Fruit fly (Drosophila melanogaster) whole organism, prepupa: ENCODE results near the gene MESR3.

Experiments used
- Blimp-1 ChIP-seq: fragments of 200-800 bp; sonication (Bioruptor generic); optimal IDR thresholded peaks from 3 replicates; lab custom pipeline; 2017; ENCODE audit warnings: missing biosample characterization, missing genetic modification characterization, mild to moderate bottlenecking, moderate library complexity, missing genetic modification reagents
- CG10631 ChIP-seq: fragments of 200-800 bp; sonication (Bioruptor generic); optimal IDR thresholded peaks from 2 replicates; lab custom pipeline; 2016; ENCODE audit warnings: missing biosample characterization, missing genetic modification characterization
- CG10669 ChIP-seq: fragments of 200-800 bp; sonication (Bioruptor generic); optimal IDR thresholded peaks from 3 replicates; lab custom pipeline; 2018; ENCODE audit warnings: missing biosample characterization, mild to moderate bottlenecking, missing genetic modification characterization, moderate library complexity
- CG11294 ChIP-seq: fragments of 200-800 bp; sonication (Bioruptor generic); IDR thresholded peaks from 2 replicates; pipeline ENCODE4 v1.3.6; 2022; ENCODE audit warnings: missing biosample characterization, missing genetic modification characterization
- CG11762 ChIP-seq: fragments of 200-800 bp; sonication (Bioruptor generic); optimal IDR thresholded peaks from 3 replicates; lab custom pipeline; 2016; ENCODE audit warnings: missing biosample characterization, missing genetic modification characterization; ENCODE audit not compliant: insufficient read depth
- CG11902 ChIP-seq: fragments of 200-800 bp; sonication (Bioruptor generic); optimal IDR thresholded peaks from 3 replicates; lab custom pipeline; 2016; ENCODE audit warnings: missing biosample characterization, missing genetic modification characterization
- CG1621 ChIP-seq: fragments of 200-800 bp; sonication (Bioruptor generic); optimal IDR thresholded peaks from 3 replicates; lab custom pipeline; 2018; ENCODE audit warnings: missing biosample characterization, mild to moderate bottlenecking, missing genetic modification characterization
- CG16779 ChIP-seq: fragments of 200-800 bp; sonication (Bioruptor generic); optimal IDR thresholded peaks from 3 replicates; lab custom pipeline; 2017; ENCODE audit warnings: missing biosample characterization, mild to moderate bottlenecking, missing genetic modification characterization
- CG3032 ChIP-seq: fragments of 200-800 bp; optimal IDR thresholded peaks from 2 replicates; lab custom pipeline; 2019; ENCODE audit warnings: missing biosample characterization, mild to moderate bottlenecking, missing genetic modification characterization, moderate library complexity
- CG32006 ChIP-seq: fragments of 200-800 bp; sonication (Bioruptor generic); optimal IDR thresholded peaks from 3 replicates; lab custom pipeline; 2017; ENCODE audit warnings: missing biosample characterization, mild to moderate bottlenecking, missing genetic modification characterization
- CG34406 ChIP-seq: fragments of 200-800 bp; sonication (Bioruptor generic); optimal IDR thresholded peaks from 3 replicates; lab custom pipeline; 2016; ENCODE audit warnings: missing biosample characterization, missing genetic modification characterization
- CG3919 ChIP-seq: fragments of 200-800 bp; sonication (Bioruptor generic); optimal IDR thresholded peaks from 3 replicates; lab custom pipeline; 2016; ENCODE audit warnings: missing biosample characterization, missing genetic modification characterization
- CG4318 ChIP-seq: fragments of 200-800 bp; sonication (Bioruptor generic); optimal IDR thresholded peaks from 3 replicates; lab custom pipeline; 2017; ENCODE audit warnings: missing biosample characterization, mild to moderate bottlenecking, missing genetic modification characterization
- CG6163 ChIP-seq: fragments of 200-800 bp; sonication (Bioruptor generic); IDR thresholded peaks from 3 replicates; pipeline ENCODE4 v1.3.6; 2022; ENCODE audit warnings: missing biosample characterization, missing genetic modification characterization
- CG6276 ChIP-seq: fragments of 200-800 bp; sonication (Bioruptor generic); optimal IDR thresholded peaks from 2 replicates; lab custom pipeline; 2017; ENCODE audit warnings: missing biosample characterization, mild to moderate bottlenecking, missing genetic modification characterization
- CG6792 ChIP-seq: fragments of 200-800 bp; sonication (Bioruptor generic); optimal IDR thresholded peaks from 3 replicates; lab custom pipeline; 2016; ENCODE audit warnings: missing biosample characterization, missing genetic modification characterization
- CG8119 ChIP-seq: fragments of 200-800 bp; sonication (Bioruptor generic); IDR thresholded peaks from 3 replicates; pipeline ENCODE4 v1.3.6; 2022; ENCODE audit warnings: missing biosample characterization, missing genetic modification characterization
- CG8319 ChIP-seq: fragments of 200-800 bp; sonication (Bioruptor generic); optimal IDR thresholded peaks from 3 replicates; lab custom pipeline; 2016; ENCODE audit warnings: missing biosample characterization, missing genetic modification characterization
- CG8632 ChIP-seq: fragments of 200-800 bp; sonication (Bioruptor generic); optimal IDR thresholded peaks from 3 replicates; lab custom pipeline; 2016; ENCODE audit warnings: missing biosample characterization, missing genetic modification characterization
- CG9139 ChIP-seq: fragments of 200-800 bp; sonication (Bioruptor generic); optimal IDR thresholded peaks from 3 replicates; lab custom pipeline; 2017; ENCODE audit warnings: missing biosample characterization, mild to moderate bottlenecking, missing genetic modification characterization
- Ets21C ChIP-seq: fragments of 200-800 bp; sonication (Bioruptor generic); optimal IDR thresholded peaks from 3 replicates; lab custom pipeline; 2016; ENCODE audit warnings: missing biosample characterization, missing genetic modification characterization
- Ets96B ChIP-seq: fragments of 200-800 bp; optimal IDR thresholded peaks from 2 replicates; lab custom pipeline; 2019; ENCODE audit warnings: missing biosample characterization, mild to moderate bottlenecking, missing genetic modification characterization, moderate library complexity
- Gug ChIP-seq: fragments of 200-800 bp; sonication (Bioruptor generic); IDR thresholded peaks from 2 replicates; pipeline ENCODE4 v1.3.6; 2022; ENCODE audit warnings: missing biosample characterization, missing genetic modification characterization
- Hr38 ChIP-seq: sonication (Bioruptor generic); optimal IDR thresholded peaks from 2 replicates; lab custom pipeline; 2016; ENCODE audit warnings: missing biosample characterization, missing genetic modification characterization
- Hr39 ChIP-seq: fragments of 200-800 bp; sonication (Bioruptor generic); optimal IDR thresholded peaks from 2 replicates; lab custom pipeline; 2016; ENCODE audit warnings: missing biosample characterization, missing genetic modification characterization
- Hr4 ChIP-seq: fragments of 200-800 bp; sonication (Bioruptor generic); optimal IDR thresholded peaks from 3 replicates; lab custom pipeline; 2016; ENCODE audit warnings: missing biosample characterization, missing genetic modification characterization
- Lpt ChIP-seq: fragments of 200-800 bp; sonication (Bioruptor generic); optimal IDR thresholded peaks from 3 replicates; lab custom pipeline; 2016; ENCODE audit warnings: missing biosample characterization, missing genetic modification characterization
- OdsH ChIP-seq: fragments of 200-800 bp; sonication (Bioruptor generic); optimal IDR thresholded peaks from 3 replicates; lab custom pipeline; 2016; ENCODE audit warnings: missing biosample characterization, missing genetic modification characterization
- Smox ChIP-seq: fragments of 200-800 bp; sonication (Bioruptor generic); optimal IDR thresholded peaks from 3 replicates; lab custom pipeline; 2016; ENCODE audit warnings: missing biosample characterization, missing genetic modification characterization
- Sox102F ChIP-seq: fragments of 200-800 bp; sonication (Bioruptor generic); optimal IDR thresholded peaks from 2 replicates; lab custom pipeline; 2016; ENCODE audit warnings: missing biosample characterization, mild to moderate bottlenecking, missing genetic modification characterization
- Sox14 ChIP-seq: fragments of 200-800 bp; sonication (Bioruptor generic); optimal IDR thresholded peaks from 3 replicates; lab custom pipeline; 2016; ENCODE audit warnings: missing biosample characterization, missing genetic modification characterization
- achi ChIP-seq: fragments of 200-800 bp; sonication (Bioruptor generic); optimal IDR thresholded peaks from 3 replicates; lab custom pipeline; 2016; ENCODE audit warnings: missing biosample characterization, missing genetic modification characterization
- dac ChIP-seq: fragments of 200-800 bp; sonication (Bioruptor generic); optimal IDR thresholded peaks from 2 replicates; lab custom pipeline; 2017; ENCODE audit warnings: missing biosample characterization, mild to moderate bottlenecking, missing genetic modification characterization
- dsx ChIP-seq: fragments of 200-800 bp; optimal IDR thresholded peaks from 3 replicates; lab custom pipeline; 2019; ENCODE audit warnings: missing biosample characterization, mild to moderate bottlenecking, missing genetic modification characterization, moderate library complexity; ENCODE audit not compliant: poor library complexity, severe bottlenecking
- eg ChIP-seq: fragments of 200-800 bp; sonication (Bioruptor generic); IDR thresholded peaks from 3 replicates; pipeline ENCODE4 v1.3.6; 2022; ENCODE audit warnings: missing biosample characterization, missing genetic modification characterization
- esn ChIP-seq: fragments of 200-800 bp; sonication (Bioruptor generic); optimal IDR thresholded peaks from 2 replicates; lab custom pipeline; 2016; ENCODE audit warnings: missing biosample characterization, mild to moderate bottlenecking, missing genetic modification characterization, moderate library complexity
- fd59A ChIP-seq: fragments of 200-800 bp; sonication (Bioruptor generic); optimal IDR thresholded peaks from 2 replicates; lab custom pipeline; 2017; ENCODE audit warnings: missing biosample characterization, mild to moderate bottlenecking, missing genetic modification characterization, missing genetic modification reagents
- fd85E ChIP-seq: fragments of 200-800 bp; sonication (Bioruptor generic); optimal IDR thresholded peaks from 3 replicates; lab custom pipeline; 2016; ENCODE audit warnings: missing biosample characterization, missing genetic modification characterization
- fkh ChIP-seq: fragments of 200-800 bp; sonication (Bioruptor generic); optimal IDR thresholded peaks from 3 replicates; lab custom pipeline; 2017; ENCODE audit warnings: missing biosample characterization, mild to moderate bottlenecking, missing genetic modification characterization, moderate library complexity
- lz ChIP-seq: fragments of 200-800 bp; sonication (Bioruptor generic); optimal IDR thresholded peaks from 3 replicates; lab custom pipeline; 2016; ENCODE audit warnings: missing biosample characterization, missing genetic modification characterization
- net ChIP-seq: fragments of 200-800 bp; sonication (Bioruptor generic); optimal IDR thresholded peaks from 3 replicates; lab custom pipeline; 2016; ENCODE audit warnings: missing biosample characterization, missing genetic modification characterization
- pdm3 ChIP-seq: fragments of 200-800 bp; sonication (Bioruptor generic); optimal IDR thresholded peaks from 3 replicates; lab custom pipeline; 2016; ENCODE audit warnings: missing biosample characterization, missing genetic modification characterization
- ss ChIP-seq, 2 experiments: fragments of 200-800 bp; sonication (Bioruptor generic); optimal IDR thresholded peaks; 2 replicates in 1 of 2; 3 replicates in 1 of 2; lab custom pipeline; 2017 to 2018; ENCODE audit warnings: mild to moderate bottlenecking in 2 of 2, missing biosample characterization in 2 of 2, missing genetic modification characterization in 2 of 2, moderate library complexity in 1 of 2
- svp ChIP-seq: fragments of 200-800 bp; sonication (Bioruptor generic); peaks from one replicate; lab custom pipeline; 2016; ENCODE audit warnings: missing biosample characterization, missing genetic modification characterization
- vri ChIP-seq: fragments of 200-800 bp; sonication (Bioruptor generic); optimal IDR thresholded peaks from 3 replicates; lab custom pipeline; 2016; ENCODE audit warnings: missing biosample characterization, mild to moderate bottlenecking, missing genetic modification characterization

MESR3 gene

DNA sequence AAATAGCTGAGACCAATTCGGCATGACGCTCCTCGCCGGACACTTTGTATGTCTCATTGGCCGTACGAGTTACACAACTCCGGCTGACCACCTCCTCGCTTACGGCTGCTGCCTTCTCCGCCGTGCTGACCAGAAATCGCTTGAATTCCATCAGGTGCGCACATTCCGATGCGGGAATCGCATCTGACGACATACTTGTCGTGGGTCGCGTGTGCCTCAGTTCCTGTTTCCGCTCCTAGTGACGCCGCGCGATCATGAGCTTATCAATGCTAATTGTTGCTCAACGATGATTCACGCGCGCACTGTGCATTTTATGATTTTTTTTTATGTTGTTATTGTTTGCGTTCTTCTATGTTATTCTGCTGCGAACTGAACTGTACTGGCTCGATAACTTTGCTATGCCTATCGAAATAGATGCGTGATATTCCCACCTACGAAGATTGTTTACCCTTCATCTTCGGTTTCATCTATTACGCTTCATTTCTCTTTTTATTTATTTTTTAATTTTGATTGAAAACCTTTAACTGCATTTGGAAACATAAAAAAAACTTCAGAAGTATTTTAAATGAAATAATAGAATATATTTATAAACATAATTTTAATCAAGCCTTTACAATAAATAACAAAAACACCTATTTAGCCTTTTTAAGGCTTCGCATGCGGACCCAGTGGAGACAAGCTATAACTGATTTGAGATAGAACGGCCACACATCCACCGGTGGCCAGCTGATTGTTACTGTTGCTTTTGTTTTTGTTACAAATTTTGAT lies 85.8 kb downstream of the MESR3 start, which contains the start of the genes CG10376 and CG10343 (continued):
- peak; percentile 76 for TF ChIP-seq CG3919 (GFP tag; lab: Kevin White, UChicago)
- TF ChIP-seq fkh (GFP tag; lab: Kevin White, UChicago) = peak; percentile 91
- TF ChIP-seq CG8119 (GFP tag; lab: Robert Waterston, UW) = peak; percentile 85
- peak; percentile 87 for TF ChIP-seq Ets96B (tag; lab: Kevin White, UChicago)
- no peak for TF ChIP-seq Smox (GFP tag; lab: Kevin White, UChicago)
- peak; percentile 76 for TF ChIP-seq CG6163 (GFP tag; lab: Robert Waterston, UW)
- TF ChIP-seq esn (GFP tag; lab: Kevin White, UChicago) = peak; percentile 78
- peak; percentile 81 for TF ChIP-seq CG10669 (GFP tag; lab: Kevin White, UChicago)
- peak; percentile 61 for TF ChIP-seq Blimp-1
- TF ChIP-seq vri (GFP tag; lab: Kevin White, UChicago) = peak; percentile 11
- peak; percentile 75 for TF ChIP-seq Lpt (GFP tag; lab: Kevin White, UChicago)
- peak; percentile 84 for TF ChIP-seq dsx (GFP tag; lab: Kevin White, UChicago)
- peak; percentile 59 for TF ChIP-seq CG8319 (GFP tag; lab: Kevin White, UChicago)
- TF ChIP-seq Hr38 (GFP tag; lab: Kevin White, UChicago) = no peak
- peak; percentile 89 for TF ChIP-seq OdsH
- TF ChIP-seq lz (GFP tag; lab: Kevin White, UChicago) = peak; percentile 68
- no peak for TF ChIP-seq CG6276
- TF ChIP-seq CG11294 = peak; percentile 84
- TF ChIP-seq CG10631 (GFP tag; lab: Kevin White, UChicago) = peak; percentile 93
- peak; percentile 40 for TF ChIP-seq CG11762 (GFP tag; lab: Kevin White, UChicago)
- TF ChIP-seq CG4318 = no peak
- TF ChIP-seq CG16779 (tag; lab: Kevin White, UChicago) = no peak
- no peak for TF ChIP-seq Sox102F (GFP tag; lab: Kevin White, UChicago)
- TF ChIP-seq eg (GFP tag; lab: Robert Waterston, UW) = peak; percentile 82

DNA sequence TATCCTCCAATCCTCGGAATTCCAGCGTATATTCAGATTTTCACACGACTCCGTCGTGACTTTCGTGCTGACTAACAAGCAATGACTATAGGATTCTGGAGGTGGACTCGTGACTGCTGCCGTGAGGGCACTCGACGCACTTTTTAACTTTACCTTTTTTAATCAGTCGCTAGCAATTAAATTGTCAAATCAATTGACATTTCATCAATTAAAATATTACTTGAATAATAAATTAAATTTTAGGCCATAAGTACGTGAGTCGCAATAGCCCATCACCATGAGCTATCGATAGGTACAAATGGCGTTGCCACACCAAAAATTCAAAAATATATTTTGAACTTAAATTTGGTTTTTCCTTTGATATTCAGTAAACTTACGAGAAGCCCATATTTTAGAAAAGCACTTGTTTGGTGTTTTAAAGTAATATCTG lies 88.6 kb downstream of the MESR3 start, which contains the start of gene Jwa:
Gene Jwa (minus strand): TSS at position 87 of the 430 bp plus-strand sequence.
- TF ChIP-seq CG8319 (GFP tag; lab: Kevin White, UChicago) (peak; percentile 54), Hr39 (GFP tag; lab: Kevin White, UChicago) (peak; percentile 95), Ets21C (GFP tag; lab: Kevin White, UChicago) (peak; percentile 82), CG11762 (GFP tag; lab: Kevin White, UChicago) (peak; percentile 35), Ets96B (tag; lab: Kevin White, UChicago) (peak; percentile 72), dsx (GFP tag; lab: Kevin White, UChicago) (peak; percentile 48), Blimp-1 (peak; percentile 26), CG6163 (GFP tag; lab: Robert Waterston, UW) (peak; percentile 85), Lpt (GFP tag; lab: Kevin White, UChicago) (peak; percentile 90), dac (GFP tag; lab: Kevin White, UChicago) (peak; percentile 84), fd59A (peak; percentile 50), Sox14 (GFP tag; lab: Kevin White, UChicago) (peak; percentile 91), lz (GFP tag; lab: Kevin White, UChicago) (peak; percentile 96), svp (peak; percentile 95), fd85E (GFP tag; lab: Kevin White, UChicago) (no peak), CG8119 (GFP tag; lab: Robert Waterston, UW) (peak; percentile 84), CG32006 (peak; percentile 91), pdm3 (GFP tag; lab: Kevin White, UChicago) (peak; percentile 95), CG16779 (tag; lab: Kevin White, UChicago) (no peak), CG34406 (GFP tag; lab: Kevin White, UChicago) (peak; percentile 80), net (GFP tag; lab: Kevin White, UChicago) (peak; percentile 66), Smox (GFP tag; lab: Kevin White, UChicago) (peak; percentile 90), OdsH (peak; percentile 87), ss (GFP tag; optimal IDR thresholded peaks at IDR 0.05; lab: Kevin White, UChicago) (peak in 1 of 2 experiments; percentile 63), CG9139 (GFP tag; lab: Kevin White, UChicago) (no peak), CG1621 (tag; lab: Kevin White, UChicago) (peak; percentile 74), CG3032 (tag; lab: Kevin White, UChicago) (peak; percentile 79), esn (GFP tag; lab: Kevin White, UChicago) (peak; percentile 97), CG11902 (peak; percentile 78), CG8632 (peak; percentile 87), achi (GFP tag; lab: Kevin White, UChicago) (peak; percentile 73), Gug (GFP tag; lab: Robert Waterston, UW) (peak; percentile 77), CG6792 (peak; percentile 92), Hr4 (GFP tag; lab: Kevin White, UChicago) (peak; percentile 85), CG10669 (GFP tag; lab: Kevin White, UChicago) (peak; percentile 58)
